Worm (Caenorhabditis elegans) whole organism, young adult: ENCODE results near the gene fbxc-20.

ENCODE experiments used
- F37B4.10 ChIP-seq: fragments of 200-800 bp; sonication (Bioruptor generic); IDR thresholded peaks from 2 replicates; pipeline ENCODE4 v1.3.6; 2022; ENCODE audit warnings: missing genetic modification characterization, missing compliant biosample characterization
- aptf-2 ChIP-seq: fragments of 200-800 bp; sonication (Bioruptor generic); conservative IDR thresholded peaks from 2 replicates; pipeline ENCODE4 v1.3.6; 2022; ENCODE audit warnings: missing genetic modification reagents, missing genetic modification characterization, missing compliant biosample characterization
- dox-1 ChIP-seq: fragments of 200-800 bp; sonication (Bioruptor generic); IDR thresholded peaks from 2 replicates; pipeline ENCODE4 v1.3.6; 2022; ENCODE audit warnings: missing genetic modification reagents, missing genetic modification characterization, missing compliant biosample characterization
- egrh-3 ChIP-seq: fragments of 200-800 bp; sonication (Bioruptor generic); IDR thresholded peaks from 2 replicates; pipeline ENCODE4 v1.3.6; 2022; ENCODE audit warnings: missing genetic modification reagents, missing genetic modification characterization, missing compliant biosample characterization
- lin-40 ChIP-seq: sonication (generic microtip); optimal IDR thresholded peaks from 2 replicates; lab custom pipeline; 2016; ENCODE audit warnings: missing genetic modification characterization, mild to moderate bottlenecking, missing compliant biosample characterization, missing genotype, missing genetic modification reagents
- mxl-1 ChIP-seq: sonication (generic microtip); optimal IDR thresholded peaks from 2 replicates; lab custom pipeline; 2016; ENCODE audit warnings: missing genetic modification characterization, missing compliant biosample characterization
- unc-130 ChIP-seq: sonication (generic microtip); optimal IDR thresholded peaks from 2 replicates; lab custom pipeline; 2016; ENCODE audit warnings: missing genetic modification reagents, missing genetic modification characterization, missing compliant biosample characterization

DNA sequence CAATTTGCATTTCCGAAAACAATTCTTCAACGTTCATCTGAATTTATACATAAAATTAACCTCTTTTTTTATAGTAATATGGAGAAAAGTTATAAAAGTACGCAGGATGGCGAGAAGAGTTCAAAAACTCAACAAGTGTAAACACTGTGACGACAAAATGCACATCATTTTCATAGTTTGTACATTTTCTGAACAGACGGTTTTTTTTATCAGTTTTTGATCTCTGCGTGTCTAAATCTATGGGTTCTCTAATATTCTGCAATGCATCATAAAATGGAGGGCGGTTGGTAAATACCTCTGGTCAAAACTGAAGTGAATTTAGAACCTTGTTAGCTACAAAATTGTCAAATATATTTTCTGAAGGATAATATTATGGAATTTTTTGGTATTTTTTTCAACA is 3.5 kb upstream of the fbxc-20 start, which contains the start of gene fbxa-4:
- TF ChIP-seq unc-130 (GFP tag; lab: Kevin White, UChicago) (no peak), dox-1 (GFP tag; lab: Robert Waterston, UW) (no peak), F37B4.10 (GFP tag; lab: Robert Waterston, UW) (no peak), aptf-2 (GFP tag; lab: Robert Waterston, UW) (no peak), mxl-1 (tag; lab: Kevin White, UChicago) (no peak), lin-40 (tag; lab: Kevin White, UChicago) (no peak), egrh-3 (no peak)
